Worm (Caenorhabditis elegans) whole organism, L3 larva: ENCODE data around the gene srx-34.

Experiments used
- aly-2 ChIP-seq: fragments of 150-350 bp; optimal IDR thresholded peaks from 2 replicates; lab custom pipeline; 2014; ENCODE audit warnings: missing biosample characterization, missing genetic modification characterization
- ama-1 ChIP-seq: fragments of 150-350 bp; optimal IDR thresholded peaks from 2 replicates; lab custom pipeline; 2018
- elt-1 ChIP-seq: fragments of 150-350 bp; optimal IDR thresholded peaks from 2 replicates; lab custom pipeline; 2014; ENCODE audit warnings: missing biosample characterization, missing genetic modification characterization
- elt-3 ChIP-seq, 3 experiments: fragments of 150-350 bp in 1 of 3; sonication (generic microtip) in 2 of 3; optimal IDR thresholded peaks; 2 replicates in 2 of 3; 4 replicates in 1 of 3; lab custom pipeline; 2014 to 2017; ENCODE audit warnings: missing biosample characterization in 3 of 3, missing genetic modification characterization in 3 of 3
- eor-1 ChIP-seq, 2 experiments: fragments of 150-350 bp; optimal IDR thresholded peaks; 2 replicates each; lab custom pipeline; 2014 to 2018; ENCODE audit warnings: missing biosample characterization in 2 of 2, missing genetic modification characterization in 2 of 2
- fkh-10 ChIP-seq: sonication (generic microtip); optimal IDR thresholded peaks from 2 replicates; lab custom pipeline; 2017; ENCODE audit warnings: missing biosample characterization, missing genetic modification reagents, missing genetic modification characterization
- fos-1 ChIP-seq: fragments of 150-350 bp; optimal IDR thresholded peaks from 2 replicates; lab custom pipeline; 2014; ENCODE audit warnings: missing biosample characterization, missing genetic modification characterization
- jun-1 ChIP-seq: fragments of 150-350 bp; optimal IDR thresholded peaks from 2 replicates; lab custom pipeline; 2014; ENCODE audit warnings: missing biosample characterization, missing genetic modification reagents, missing genetic modification characterization
- lin-39 ChIP-seq: fragments of 150-350 bp; optimal IDR thresholded peaks from 2 replicates; lab custom pipeline; 2018; ENCODE audit warnings: missing biosample characterization, missing genetic modification reagents, missing genetic modification characterization
- nhr-237 ChIP-seq: fragments of 150-350 bp; optimal IDR thresholded peaks from 2 replicates; lab custom pipeline; 2014; ENCODE audit warnings: missing biosample characterization, missing genetic modification characterization
- nhr-25 ChIP-seq: sonication (generic microtip); optimal IDR thresholded peaks from 2 replicates; lab custom pipeline; 2017; ENCODE audit warnings: missing biosample characterization, missing genetic modification characterization
- nhr-28 ChIP-seq: fragments of 150-350 bp; optimal IDR thresholded peaks from 2 replicates; lab custom pipeline; 2014; ENCODE audit warnings: missing biosample characterization, missing genetic modification characterization
- pha-4 ChIP-seq: fragments of 150-350 bp; optimal IDR thresholded peaks from 2 replicates; lab custom pipeline; 2014; ENCODE audit warnings: missing biosample characterization, missing genetic modification reagents, missing genetic modification characterization
- unc-62 ChIP-seq: fragments of 150-350 bp; sonication (generic microtip); optimal IDR thresholded peaks from 4 replicates; lab custom pipeline; 2014; ENCODE audit warnings: missing biosample characterization, missing genetic modification reagents, missing genetic modification characterization

- TF ChIP-seq elt-1 (tag; lab: Kevin White, UChicago) (no peak), elt-3 (tag; optimal IDR thresholded peaks at IDR 0.05; lab: Kevin White, UChicago) (no peak), aly-2 (tag; lab: Kevin White, UChicago) (no peak), ama-1 (lab: Kevin White, UChicago) (no peak), nhr-28 (no peak), nhr-237 (tag; lab: Kevin White, UChicago) (no peak), fos-1 (tag; lab: Kevin White, UChicago) (no peak), unc-62 (GFP tag; lab: Kevin White, UChicago) (no peak), pha-4 (tag; lab: Kevin White, UChicago) (no peak), fkh-10 (GFP tag; lab: Kevin White, UChicago) (no peak), eor-1 (tag; optimal IDR thresholded peaks at IDR 0.05; lab: Kevin White, UChicago) (no peak), nhr-25 (tag; lab: Kevin White, UChicago) (no peak), lin-39 (tag; lab: Kevin White, UChicago) (no peak), jun-1 (tag; lab: Kevin White, UChicago) (no peak)
Observed at ce11 chrV:7153046-7153445, 33.0 kb upstream of the srx-34 start, which contains the start of gene fat-7.
